Worm (Caenorhabditis elegans) whole organism, early embryonic: ENCODE results near the gene vnut-1.

ENCODE experiments used
- B0310.2 ChIP-seq: sonication (generic microtip); optimal IDR thresholded peaks from 2 replicates; lab custom pipeline; 2016; ENCODE audit warnings: mild to moderate bottlenecking, missing genetic modification characterization, missing compliant biosample characterization
- F13C5.2 ChIP-seq: sonication (generic microtip); optimal IDR thresholded peaks from 2 replicates; lab custom pipeline; 2017; ENCODE audit warnings: mild to moderate bottlenecking, missing genetic modification characterization, inconsistent platforms, missing compliant biosample characterization
- aly-1 ChIP-seq: sonication (generic microtip); optimal IDR thresholded peaks from 2 replicates; lab custom pipeline; 2016; ENCODE audit warnings: missing genetic modification characterization, missing compliant biosample characterization
- ama-1 ChIP-seq: fragments of 150-350 bp; optimal IDR thresholded peaks from 2 replicates; lab custom pipeline; 2014
- ceh-13 ChIP-seq: fragments of 200-800 bp; sonication (Bioruptor generic); optimal IDR thresholded peaks from 2 replicates; lab custom pipeline; 2018; ENCODE audit warnings: mild to moderate bottlenecking, missing genetic modification characterization, missing compliant biosample characterization
- ceh-36 ChIP-seq: sonication (generic microtip); optimal IDR thresholded peaks from 2 replicates; lab custom pipeline; 2016; ENCODE audit warnings: missing genetic modification characterization, inconsistent platforms, missing compliant biosample characterization
- ets-7 ChIP-seq: sonication (generic microtip); optimal IDR thresholded peaks from 2 replicates; lab custom pipeline; 2016; ENCODE audit warnings: missing genotype, missing genetic modification characterization, missing compliant biosample characterization
- flt-1 ChIP-seq: fragments of 200-800 bp; sonication (Bioruptor generic); IDR thresholded peaks from 2 replicates; pipeline ENCODE4 v1.3.6; 2022; ENCODE audit warnings: missing genetic modification characterization, missing compliant biosample characterization
- hmbx-1 ChIP-seq: sonication (generic microtip); optimal IDR thresholded peaks from 2 replicates; lab custom pipeline; 2016; ENCODE audit warnings: mild to moderate bottlenecking, missing genetic modification characterization, missing compliant biosample characterization
- hmg-4 ChIP-seq: fragments of 200-800 bp; sonication (Bioruptor generic); optimal IDR thresholded peaks from 2 replicates; lab custom pipeline; 2018; ENCODE audit warnings: mild to moderate bottlenecking, missing genetic modification characterization, missing compliant biosample characterization
- hnd-1 ChIP-seq: sonication (generic microtip); optimal IDR thresholded peaks from 2 replicates; lab custom pipeline; 2016; ENCODE audit warnings: missing genetic modification characterization, missing compliant biosample characterization
- pes-1 ChIP-seq: fragments of 200-800 bp; sonication (Bioruptor generic); IDR thresholded peaks from 2 replicates; pipeline ENCODE4 v1.3.6; 2022; ENCODE audit warnings: missing genetic modification reagents, missing genetic modification characterization, missing compliant biosample characterization
- scrt-1 ChIP-seq: fragments of 200-800 bp; sonication (Bioruptor generic); IDR thresholded peaks from 2 replicates; pipeline ENCODE4 v1.3.6; 2022; ENCODE audit warnings: missing genetic modification characterization, missing compliant biosample characterization
- sea-1 ChIP-seq: fragments of 200-800 bp; sonication (Bioruptor generic); conservative IDR thresholded peaks from 2 replicates; pipeline ENCODE4 v1.3.6; 2022; ENCODE audit warnings: missing genetic modification characterization, missing compliant biosample characterization
- tbx-11 ChIP-seq: fragments of 200-800 bp; sonication (Bioruptor generic); IDR thresholded peaks from 2 replicates; pipeline ENCODE4 v1.3.6; 2022; ENCODE audit warnings: missing genetic modification characterization, missing compliant biosample characterization
- tbx-37 ChIP-seq: fragments of 200-800 bp; sonication (Bioruptor generic); conservative IDR thresholded peaks from 2 replicates; pipeline ENCODE4 v1.3.6; 2022; ENCODE audit warnings: missing genetic modification reagents, missing genetic modification characterization, missing compliant biosample characterization
- tra-4 ChIP-seq: sonication (generic microtip); optimal IDR thresholded peaks from 2 replicates; lab custom pipeline; 2017; ENCODE audit warnings: missing genetic modification characterization, missing compliant biosample characterization

Gene vnut-1

ce11 chrII:14489407-14489806 is at the start of gene vnut-1:
vnut-1 (plus strand) TSS chrII:14489802.
- no peak for TF ChIP-seq tbx-37
- no peak for TF ChIP-seq pes-1 (GFP tag; lab: Robert Waterston, UW)
- no peak for TF ChIP-seq ama-1 (lab: Kevin White, UChicago)
- no peak for TF ChIP-seq ceh-13 (GFP tag; lab: Kevin White, UChicago)
- TF ChIP-seq aly-1 (tag; lab: Kevin White, UChicago) = no peak
- TF ChIP-seq flt-1 (GFP tag; lab: Robert Waterston, UW) = no peak
- no peak for TF ChIP-seq tra-4 (tag; lab: Kevin White, UChicago)
- no peak for TF ChIP-seq ets-7
- no peak for TF ChIP-seq ceh-36 (tag; lab: Kevin White, UChicago)
- TF ChIP-seq sea-1 (GFP tag; lab: Robert Waterston, UW) = no peak
- TF ChIP-seq scrt-1 (GFP tag; lab: Robert Waterston, UW) = no peak
- TF ChIP-seq hmbx-1 = no peak
- no peak for TF ChIP-seq hnd-1 (tag; lab: Kevin White, UChicago)
- no peak for TF ChIP-seq B0310.2 (tag; lab: Kevin White, UChicago)

DNA sequence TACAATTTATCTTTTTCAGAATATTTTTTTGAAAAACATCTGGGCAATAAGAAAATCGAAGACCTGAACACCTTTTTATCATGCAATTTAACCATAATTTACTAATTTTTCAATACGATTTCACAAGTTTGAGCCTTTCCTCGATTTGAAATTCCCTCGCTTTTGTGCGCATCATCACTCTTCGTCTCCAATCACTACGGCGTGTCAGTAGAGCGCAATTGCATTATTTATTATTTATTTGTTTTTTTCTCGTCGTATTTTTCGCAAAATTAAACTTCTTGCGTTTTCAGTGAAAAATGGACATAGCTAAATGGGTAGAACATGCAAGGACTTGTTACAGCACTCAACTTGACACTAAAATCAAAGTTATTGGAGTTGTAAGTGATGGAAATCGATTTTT is 48.5 kb upstream of the vnut-1 start, which contains the start of gene smg-8:
smg-8 (plus strand) TSS at position 266 of the 400 bp plus-strand sequence.
- TF ChIP-seq B0310.2 (tag; lab: Kevin White, UChicago) (no peak), hmbx-1 (no peak), ceh-36 (tag; lab: Kevin White, UChicago) (no peak), ama-1 (lab: Kevin White, UChicago) (no peak), F13C5.2 (peak; percentile 37), hmg-4 (GFP tag; lab: Kevin White, UChicago) (no peak)

DNA sequence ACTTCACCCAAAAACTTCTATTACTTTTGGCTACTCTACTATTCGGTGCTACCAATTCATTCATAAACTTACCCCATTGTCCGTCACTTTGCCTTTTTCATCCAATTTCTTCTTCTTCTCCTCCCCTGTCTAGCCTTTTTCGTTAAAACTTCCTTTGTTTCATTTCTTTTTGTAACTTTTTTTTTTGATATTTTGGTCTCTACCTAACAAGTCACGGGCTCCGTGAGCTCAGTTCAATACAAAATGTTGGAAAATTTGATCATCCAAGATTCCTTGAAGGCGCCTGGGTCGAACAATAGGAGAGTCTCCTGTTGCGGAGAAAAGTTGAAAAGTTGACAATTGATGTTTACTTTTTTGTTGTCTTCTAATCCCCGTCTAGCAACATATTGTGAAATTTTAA is 37.7 kb upstream of the vnut-1 start:
- no peak for TF ChIP-seq B0310.2 (tag; lab: Kevin White, UChicago)

DNA sequence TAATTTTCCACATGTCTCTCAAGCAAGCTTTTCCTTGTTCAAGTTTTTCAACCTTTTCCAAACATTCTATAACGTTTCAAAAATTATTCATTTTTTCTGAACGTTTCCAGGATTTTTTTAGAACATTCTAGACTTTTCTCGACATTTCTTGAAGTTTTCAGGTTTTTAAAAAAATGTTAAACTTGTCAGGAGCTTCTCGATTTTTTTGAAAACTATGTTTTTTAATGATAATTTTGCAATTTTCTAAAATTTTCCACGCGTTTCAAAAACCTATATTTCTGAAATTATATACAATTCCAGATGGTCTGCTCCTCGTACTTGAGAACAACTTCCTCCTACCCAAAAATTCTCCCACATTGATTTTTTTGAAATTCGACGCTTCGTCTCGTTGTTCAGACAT is 34.3 kb upstream of the vnut-1 start, which contains the start of gene dmsr-6:
dmsr-6 (plus strand) TSS at position 301 of the 400 bp plus-strand sequence.
- TF ChIP-seq ceh-36 (tag; lab: Kevin White, UChicago) (no peak), aly-1 (tag; lab: Kevin White, UChicago) (no peak), hnd-1 (tag; lab: Kevin White, UChicago) (no peak), ama-1 (lab: Kevin White, UChicago) (no peak), tra-4 (tag; lab: Kevin White, UChicago) (no peak), flt-1 (GFP tag; lab: Robert Waterston, UW) (no peak), ets-7 (no peak), hmg-4 (GFP tag; lab: Kevin White, UChicago) (no peak), tbx-11 (GFP tag; lab: Robert Waterston, UW) (no peak), sea-1 (GFP tag; lab: Robert Waterston, UW) (no peak), B0310.2 (tag; lab: Kevin White, UChicago) (no peak), tbx-37 (no peak), pes-1 (GFP tag; lab: Robert Waterston, UW) (no peak), ceh-13 (GFP tag; lab: Kevin White, UChicago) (no peak), hmbx-1 (no peak), scrt-1 (GFP tag; lab: Robert Waterston, UW) (no peak), F13C5.2 (no peak)

DNA sequence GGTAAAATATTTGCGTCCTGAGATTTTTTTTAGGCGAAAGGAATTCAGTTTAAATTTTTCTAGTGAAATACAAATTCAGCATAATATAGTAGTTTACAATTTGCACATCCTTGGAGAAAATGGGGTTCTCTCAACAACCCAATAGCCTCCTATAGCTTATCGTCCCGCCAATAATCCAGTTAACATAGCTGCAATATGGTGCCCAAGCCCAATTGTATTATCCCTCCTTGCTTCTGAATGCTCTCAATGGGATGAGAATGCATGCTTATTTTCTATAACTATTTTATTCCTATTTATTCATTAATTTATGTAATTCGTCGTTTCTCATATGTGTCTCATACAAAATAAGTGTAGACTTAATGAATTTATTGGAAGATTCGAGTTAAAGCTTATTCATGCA is 19.6 kb upstream of the vnut-1 start:
- TF ChIP-seq tra-4 (tag; lab: Kevin White, UChicago) (no peak), tbx-11 (GFP tag; lab: Robert Waterston, UW) (no peak), tbx-37 (no peak), flt-1 (GFP tag; lab: Robert Waterston, UW) (no peak), F13C5.2 (no peak), aly-1 (tag; lab: Kevin White, UChicago) (no peak), scrt-1 (GFP tag; lab: Robert Waterston, UW) (no peak), pes-1 (GFP tag; lab: Robert Waterston, UW) (no peak), ets-7 (no peak), ceh-13 (GFP tag; lab: Kevin White, UChicago) (no peak)

DNA sequence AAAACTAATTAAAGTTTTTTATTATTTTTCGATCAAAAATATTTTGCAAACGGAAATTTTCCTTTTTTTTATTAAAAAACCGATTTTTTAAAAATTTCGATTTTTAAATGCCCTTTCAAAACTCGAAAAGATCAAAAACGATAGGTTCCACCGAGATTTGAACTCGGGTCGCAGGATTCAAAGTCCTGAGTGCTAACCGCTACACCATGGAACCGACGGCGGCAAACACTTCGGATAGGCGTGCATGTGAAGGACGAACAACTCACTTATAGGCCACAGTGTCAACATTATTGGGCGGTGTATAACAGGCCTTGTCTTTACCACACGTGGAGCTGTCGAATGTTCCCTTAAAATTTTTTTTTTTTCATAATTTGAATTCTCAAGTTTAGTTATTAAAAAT is 14.9 kb upstream of the vnut-1 start:
- TF ChIP-seq tbx-37 (0 out of 2 replicates have a peak, but pooled peaks have one; percentile 25), ets-7 (no peak), hmg-4 (GFP tag; lab: Kevin White, UChicago) (peak; percentile 0), ceh-36 (tag; lab: Kevin White, UChicago) (peak; percentile 25), ceh-13 (GFP tag; lab: Kevin White, UChicago) (no peak), ama-1 (lab: Kevin White, UChicago) (no peak), F13C5.2 (no peak), aly-1 (tag; lab: Kevin White, UChicago) (no peak), tbx-11 (GFP tag; lab: Robert Waterston, UW) (no peak), sea-1 (GFP tag; lab: Robert Waterston, UW) (0 out of 2 replicates have a peak, but pooled peaks have one; percentile 60), scrt-1 (GFP tag; lab: Robert Waterston, UW) (peak; percentile 56), flt-1 (GFP tag; lab: Robert Waterston, UW) (peak; percentile 70), hnd-1 (tag; lab: Kevin White, UChicago) (no peak), tra-4 (tag; lab: Kevin White, UChicago) (no peak), hmbx-1 (no peak), B0310.2 (tag; lab: Kevin White, UChicago) (no peak), pes-1 (GFP tag; lab: Robert Waterston, UW) (peak; percentile 73)

DNA sequence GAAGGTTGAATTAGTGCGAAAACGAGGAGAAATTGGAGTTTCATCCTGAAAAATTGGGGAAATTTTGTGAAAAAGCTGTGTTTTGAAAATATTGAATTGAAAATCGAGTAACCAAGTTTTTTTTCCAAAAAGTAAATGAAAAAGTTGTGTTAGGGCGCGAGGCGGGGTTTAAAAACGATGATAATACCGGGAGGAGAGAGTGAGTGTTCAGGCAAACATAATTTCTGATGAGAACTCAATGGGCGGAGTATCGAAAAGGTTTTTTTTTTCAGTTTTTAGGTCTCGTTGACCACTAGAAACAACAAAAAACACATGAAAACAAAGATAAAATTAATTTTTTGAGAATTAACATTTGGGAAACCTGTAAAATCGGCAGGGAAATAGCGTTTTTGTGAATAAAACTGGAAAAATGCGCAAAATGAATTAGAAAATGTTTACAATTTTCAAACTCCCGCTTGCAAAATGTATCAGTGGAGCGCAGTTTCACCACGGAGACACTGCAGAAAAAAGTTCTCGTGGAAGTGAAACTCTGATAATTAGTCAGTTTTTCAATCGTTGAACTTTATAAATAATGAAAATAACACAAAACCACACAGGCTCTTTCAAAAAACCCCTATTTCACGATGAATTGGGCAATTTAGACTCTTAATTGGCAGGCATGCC is 9.9 kb upstream of the vnut-1 start, which contains the start of gene C13B4.1:
C13B4.1 (minus strand) TSS at position 51 of the 663 bp plus-strand sequence.
- no peak for TF ChIP-seq flt-1 (GFP tag; lab: Robert Waterston, UW)
- TF ChIP-seq F13C5.2 = no peak
- TF ChIP-seq ama-1 (lab: Kevin White, UChicago) = no peak
- TF ChIP-seq aly-1 (tag; lab: Kevin White, UChicago) = no peak
- no peak for TF ChIP-seq scrt-1 (GFP tag; lab: Robert Waterston, UW)
- no peak for TF ChIP-seq tra-4 (tag; lab: Kevin White, UChicago)
- TF ChIP-seq B0310.2 (tag; lab: Kevin White, UChicago) = no peak
- TF ChIP-seq tbx-11 (GFP tag; lab: Robert Waterston, UW) = no peak
- no peak for TF ChIP-seq ceh-36 (tag; lab: Kevin White, UChicago)
- no peak for TF ChIP-seq hmg-4 (GFP tag; lab: Kevin White, UChicago)
- no peak for TF ChIP-seq pes-1 (GFP tag; lab: Robert Waterston, UW)
- no peak for TF ChIP-seq hmbx-1
- TF ChIP-seq tbx-37 = no peak
- TF ChIP-seq hnd-1 (tag; lab: Kevin White, UChicago) = no peak
- no peak for TF ChIP-seq ets-7
- TF ChIP-seq sea-1 (GFP tag; lab: Robert Waterston, UW) = no peak
